Worm (Caenorhabditis elegans) whole organism, L2 larva: Measurements from ENCODE around the gene clec-182.

Experiments used
- Y55F3AM.14 ChIP-seq: fragments of 200-800 bp; sonication (Bioruptor generic); optimal IDR thresholded peaks from 2 replicates; lab custom pipeline; 2018; ENCODE audit warnings: mild to moderate bottlenecking, missing genetic modification characterization, missing compliant biosample characterization
- ama-1 ChIP-seq: fragments of 150-350 bp; optimal IDR thresholded peaks from 2 replicates; lab custom pipeline; 2018; ENCODE audit warnings: inconsistent platforms
- ceh-16 ChIP-seq: fragments of 150-350 bp; optimal IDR thresholded peaks from 2 replicates; lab custom pipeline; 2014; ENCODE audit warnings: missing biosample characterization, missing genetic modification characterization
- dmd-4 ChIP-seq: sonication (generic microtip); optimal IDR thresholded peaks from 2 replicates; lab custom pipeline; 2017; ENCODE audit warnings: missing biosample characterization, missing genetic modification characterization
- nhr-11 ChIP-seq: fragments of 150-350 bp; optimal IDR thresholded peaks from 2 replicates; lab custom pipeline; 2014; ENCODE audit warnings: missing biosample characterization, missing genetic modification characterization
- snpc-4 ChIP-seq: fragments of 150-350 bp; optimal IDR thresholded peaks from 2 replicates; lab custom pipeline; 2014; ENCODE audit warnings: missing biosample characterization, missing genetic modification characterization
- unc-39 ChIP-seq: fragments of 150-350 bp; optimal IDR thresholded peaks from 2 replicates; lab custom pipeline; 2014; ENCODE audit warnings: missing biosample characterization, missing genetic modification characterization
- unc-55 ChIP-seq: fragments of 150-350 bp; sonication (generic microtip); optimal IDR thresholded peaks from 3 replicates; lab custom pipeline; 2014; ENCODE audit warnings: missing biosample characterization, missing genetic modification reagents, missing genetic modification characterization
- unc-62 ChIP-seq: fragments of 150-350 bp; optimal IDR thresholded peaks from 2 replicates; lab custom pipeline; 2014; ENCODE audit warnings: missing biosample characterization, missing genetic modification reagents, missing genetic modification characterization
- ztf-11 ChIP-seq: sonication (generic microtip); optimal IDR thresholded peaks from 2 replicates; lab custom pipeline; 2017; ENCODE audit warnings: missing biosample characterization, missing genetic modification characterization

DNA sequence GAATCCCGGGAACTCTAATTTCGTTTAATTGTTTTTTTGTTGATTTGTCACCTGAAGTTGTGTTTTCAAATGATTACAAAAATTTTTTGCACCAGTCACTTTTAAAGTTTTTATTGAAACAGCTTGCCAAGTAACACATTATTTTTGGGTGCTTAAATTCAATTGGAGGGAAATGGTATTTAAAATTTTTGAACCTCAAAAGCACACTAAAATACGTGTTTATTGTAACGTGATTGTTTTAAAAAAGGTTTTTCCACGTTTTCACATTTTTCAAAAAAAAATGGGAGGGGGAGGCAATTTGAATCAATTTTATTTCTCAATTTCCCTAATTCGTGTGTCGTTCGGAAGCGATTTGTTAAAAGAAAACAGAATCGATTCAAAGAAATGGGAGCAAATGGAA lies 23.0 kb upstream of the clec-182 start, which contains the start of gene T28C6.5:
- TF ChIP-seq Y55F3AM.14 (GFP tag; lab: Kevin White, UChicago) (no peak), snpc-4 (tag; lab: Kevin White, UChicago) (no peak), ama-1 (no peak), dmd-4 (no peak), unc-39 (tag; lab: Kevin White, UChicago) (no peak), ceh-16 (no peak), unc-62 (no peak), unc-55 (no peak), ztf-11 (tag; lab: Kevin White, UChicago) (no peak), nhr-11 (tag; lab: Kevin White, UChicago) (no peak)
